Worm (Caenorhabditis elegans): ENCODE results near the gene srx-113.

Gene srx-113

DNA sequence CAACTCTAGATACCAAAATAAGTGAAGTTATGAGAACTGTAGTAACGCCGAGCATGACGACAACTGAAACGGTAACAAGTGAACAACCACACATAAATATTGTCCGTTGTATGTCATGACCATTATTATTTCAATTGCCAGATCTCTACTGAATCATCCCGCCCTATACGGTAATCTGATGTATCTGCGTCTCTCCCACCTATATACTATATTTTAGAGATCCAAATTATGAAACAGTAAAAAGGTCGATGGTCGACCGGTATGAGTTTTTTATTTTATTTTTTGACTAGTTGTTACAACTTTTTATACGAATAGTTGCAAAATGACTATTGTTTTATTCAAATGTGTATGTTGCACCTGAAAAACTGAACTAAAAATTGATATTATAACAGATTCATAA is 41.3 kb downstream of the srx-113 start, which contains the start of gene ttr-43:
TSS of gene ttr-43 (minus strand) at position 101 of the 400 bp plus-strand sequence.
- TF ChIP-seq aha-1 (tag) (no peak), arid-1 (GFP tag; conservative IDR thresholded peaks at IDR 0.05) (no peak), nhr-237 (tag; optimal IDR thresholded peaks at IDR 0.05) (no peak), pqm-1 (tag; optimal IDR thresholded peaks at IDR 0.05) (no peak), D1046.2 (GFP tag; IDR thresholded peaks at IDR 0.05) (no peak), lir-3 (tag; optimal IDR thresholded peaks at IDR 0.05) (no peak), lin-38 (GFP tag; IDR thresholded peaks at IDR 0.05) (no peak), zip-2 (tag; optimal IDR thresholded peaks at IDR 0.05) (no peak), egl-27 (tag; optimal IDR thresholded peaks at IDR 0.05) (no peak)

DNA sequence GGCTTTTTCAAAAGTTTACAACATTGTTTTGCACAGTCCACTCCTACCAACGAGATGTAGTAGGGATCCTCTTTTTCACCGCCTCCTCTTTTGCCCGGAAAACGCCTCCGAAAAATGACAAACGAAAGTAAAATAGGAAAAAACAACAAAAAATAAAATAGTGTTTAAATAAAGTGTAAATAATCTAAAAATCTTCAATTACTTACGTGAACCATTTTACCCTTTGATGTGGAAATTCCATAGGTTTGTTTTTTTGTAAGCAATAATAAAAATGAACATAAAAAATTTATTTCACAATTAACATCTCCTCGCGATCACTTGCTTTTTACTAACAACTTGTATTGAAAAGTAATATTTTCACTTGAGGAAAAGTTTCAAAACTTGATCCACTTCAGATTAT is 43.9 kb downstream of the srx-113 start, which contains the start of gene C14C10.1:
TSS of gene C14C10.1 (plus strand) at position 301 of the 400 bp plus-strand sequence.
- TF ChIP-seq ceh-32 (tag; optimal IDR thresholded peaks at IDR 0.05; ENCODE audit: poor library complexity) (no peak), nhr-48 (tag; optimal IDR thresholded peaks at IDR 0.05) (no peak), nhr-42 (GFP tag; IDR thresholded peaks at IDR 0.05) (no peak), ctbp-1 (GFP tag; IDR thresholded peaks at IDR 0.05) (no peak), attf-4 (tag; optimal IDR thresholded peaks at IDR 0.05) (no peak)

DNA sequence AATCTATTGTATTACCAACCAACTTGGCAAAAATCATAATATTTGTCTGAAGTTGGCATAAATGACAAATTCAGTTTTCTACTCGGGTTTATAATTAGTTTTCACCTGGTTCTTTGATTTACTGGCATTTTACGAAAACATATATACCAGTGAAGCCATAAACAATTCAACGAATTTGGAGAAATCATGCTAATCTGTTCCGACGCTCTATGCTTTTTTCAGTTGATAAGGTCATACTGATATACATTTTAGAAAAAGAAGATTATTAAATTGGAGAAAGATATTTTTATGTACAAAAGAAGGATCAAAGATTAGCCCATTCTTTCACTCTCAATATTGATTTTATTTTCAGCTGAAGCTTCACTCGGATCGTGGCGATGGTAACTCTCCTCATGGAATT is 45.2 kb downstream of the srx-113 start:
- TF ChIP-seq hlh-30 (tag; optimal IDR thresholded peaks at IDR 0.05; ENCODE audit: insufficient read depth): no peak
- no peak for TF ChIP-seq madf-5 (GFP tag; IDR thresholded peaks at IDR 0.05)
- TF ChIP-seq dve-1 (tag; optimal IDR thresholded peaks at IDR 0.05; ENCODE audit: insufficient read depth): no peak
- no peak for TF ChIP-seq F37D6.2 (tag; optimal IDR thresholded peaks at IDR 0.05)
- no peak for TF ChIP-seq cey-2 (tag; optimal IDR thresholded peaks at IDR 0.05; ENCODE audit: borderline replicate concordance, insufficient read depth)
- TF ChIP-seq ceh-82 (tag; optimal IDR thresholded peaks at IDR 0.05): no peak
- TF ChIP-seq zfp-2 (tag; optimal IDR thresholded peaks at IDR 0.05): no peak
- TF ChIP-seq attf-4 (tag; optimal IDR thresholded peaks at IDR 0.05): no peak
- TF ChIP-seq ceh-62 (tag; optimal IDR thresholded peaks at IDR 0.05): no peak
- TF ChIP-seq mdl-1 (tag; optimal IDR thresholded peaks at IDR 0.05): no peak
- no peak for TF ChIP-seq gei-8 (GFP tag; optimal IDR thresholded peaks at IDR 0.05)
- no peak for TF ChIP-seq set-16 (GFP tag; IDR thresholded peaks at IDR 0.05)
- no peak for TF ChIP-seq nhr-42 (GFP tag; IDR thresholded peaks at IDR 0.05)
- no peak for TF ChIP-seq lin-29 (GFP tag; IDR thresholded peaks at IDR 0.05)
- TF ChIP-seq nhr-76 (tag; optimal IDR thresholded peaks at IDR 0.05): no peak
- TF ChIP-seq daf-8 (GFP tag; IDR thresholded peaks at IDR 0.05): no peak

- TF ChIP-seq unc-62 (GFP tag; optimal IDR thresholded peaks at IDR 0.05 in 1 of 2) (peak in 1 of 2 experiments; percentile 94), unc-62 (tag; optimal IDR thresholded peaks at IDR 0.05) (no peak), zfp-2 (tag; optimal IDR thresholded peaks at IDR 0.05) (no peak), fos-1 (tag; optimal IDR thresholded peaks at IDR 0.05) (no peak), lin-29 (GFP tag; IDR thresholded peaks at IDR 0.05) (no peak), egl-43 (GFP tag; IDR thresholded peaks at IDR 0.05) (no peak), attf-4 (tag; optimal IDR thresholded peaks at IDR 0.05) (no peak), mep-1 (tag; optimal IDR thresholded peaks at IDR 0.05) (no peak), nhr-11 (tag; optimal IDR thresholded peaks at IDR 0.05) (no peak), ceh-28 (tag; optimal IDR thresholded peaks at IDR 0.05) (no peak)
Measured at ce11 chrV:12584771-12585170, 47.2 kb downstream of the srx-113 start.

- no peak for TF ChIP-seq fkh-10 (GFP tag; optimal IDR thresholded peaks at IDR 0.05)
- TF ChIP-seq unc-39 (tag; optimal IDR thresholded peaks at IDR 0.05): no peak
- peak in 1 of 2 experiments; percentile 76 for TF ChIP-seq unc-62 (GFP tag; optimal IDR thresholded peaks at IDR 0.05 in 1 of 2)
- TF ChIP-seq unc-62 (tag; optimal IDR thresholded peaks at IDR 0.05): no peak
Measured at ce11 chrV:12583421-12583820, 48.5 kb downstream of the srx-113 start.

Measured in whole organism, L4 larva.